Fruit fly (Drosophila melanogaster) whole organism, embryonic: ENCODE data around the gene capu.

Source experiments
- Atf-2 ChIP-seq: fragments of 200-800 bp; sonication (Bioruptor generic); optimal IDR thresholded peaks from 2 replicates; lab custom pipeline; 2016; ENCODE audit warnings: missing biosample characterization, missing genetic modification characterization
- B-H1 ChIP-seq: fragments of 200-800 bp; sonication (Bioruptor generic); IDR thresholded peaks from 3 replicates; pipeline ENCODE4 v1.3.6; 2022; ENCODE audit warnings: missing biosample characterization, missing genetic modification characterization
- CG10209 ChIP-seq: fragments of 200-800 bp; sonication (Bioruptor generic); optimal IDR thresholded peaks from 3 replicates; lab custom pipeline; 2017; ENCODE audit warnings: missing biosample characterization, mild to moderate bottlenecking, missing genetic modification characterization, missing genetic modification reagents
- CG10267 ChIP-seq: fragments of 200-800 bp; sonication (Bioruptor generic); optimal IDR thresholded peaks from 2 replicates; lab custom pipeline; 2018; ENCODE audit warnings: missing biosample characterization, mild to moderate bottlenecking, missing genetic modification characterization, moderate library complexity
- CG12104 ChIP-seq: fragments of 200-800 bp; sonication (Bioruptor generic); optimal IDR thresholded peaks from 3 replicates; lab custom pipeline; 2016; ENCODE audit warnings: missing biosample characterization, missing genetic modification characterization
- CG12659 ChIP-seq: fragments of 200-800 bp; sonication (Bioruptor generic); optimal IDR thresholded peaks from 3 replicates; lab custom pipeline; 2017; ENCODE audit warnings: mild to moderate bottlenecking, missing biosample characterization, missing genetic modification reagents, missing genetic modification characterization
- CG12744 ChIP-seq: fragments of 200-800 bp; sonication (Bioruptor generic); optimal IDR thresholded peaks from 2 replicates; lab custom pipeline; 2016; ENCODE audit warnings: missing biosample characterization, missing genetic modification characterization
- CG1602 ChIP-seq: fragments of 200-800 bp; sonication (Bioruptor generic); optimal IDR thresholded peaks from 3 replicates; lab custom pipeline; 2016; ENCODE audit warnings: missing biosample characterization, missing genetic modification characterization
- CG17328 ChIP-seq: fragments of 200-800 bp; sonication (Bioruptor generic); IDR thresholded peaks from 2 replicates; pipeline ENCODE4 v1.3.6; 2022; ENCODE audit warnings: missing biosample characterization, missing genetic modification characterization
- CG17912 ChIP-seq: fragments of 200-800 bp; sonication (Bioruptor generic); optimal IDR thresholded peaks from 2 replicates; lab custom pipeline; 2018; ENCODE audit warnings: missing biosample characterization, mild to moderate bottlenecking, missing genetic modification characterization
- CG18262 ChIP-seq: fragments of 200-800 bp; optimal IDR thresholded peaks from 3 replicates; lab custom pipeline; 2019; ENCODE audit warnings: missing biosample characterization, mild to moderate bottlenecking, missing genetic modification characterization, moderate library complexity
- CG2199 ChIP-seq: fragments of 200-800 bp; sonication (Bioruptor generic); IDR thresholded peaks from 3 replicates; pipeline ENCODE4 v1.3.6; 2022; ENCODE audit warnings: missing biosample characterization, missing genetic modification characterization
- CG2889 ChIP-seq: fragments of 200-800 bp; sonication (Bioruptor generic); IDR thresholded peaks from 3 replicates; pipeline ENCODE4 v1.3.6; 2022; ENCODE audit warnings: missing biosample characterization, missing genetic modification characterization
- CG31441 ChIP-seq: fragments of 200-800 bp; sonication (Bioruptor generic); IDR thresholded peaks from 2 replicates; pipeline ENCODE4 v1.3.6; 2022; ENCODE audit warnings: missing biosample characterization, missing genetic modification characterization
- CG4360 ChIP-seq: fragments of 200-800 bp; sonication (Bioruptor generic); IDR thresholded peaks from 2 replicates; pipeline ENCODE4 v1.3.6; 2022; ENCODE audit warnings: missing biosample characterization, missing genetic modification characterization
- CG4424 ChIP-seq: fragments of 200-800 bp; sonication (Bioruptor generic); optimal IDR thresholded peaks from 3 replicates; lab custom pipeline; 2016; ENCODE audit warnings: missing biosample characterization, missing genetic modification characterization
- CG6813 ChIP-seq: fragments of 200-800 bp; sonication (Bioruptor generic); optimal IDR thresholded peaks from 2 replicates; lab custom pipeline; 2017; ENCODE audit warnings: missing biosample characterization, missing genetic modification characterization, mild to moderate bottlenecking, moderate library complexity, missing genetic modification reagents
- CG7271 ChIP-seq: fragments of 200-800 bp; sonication (Bioruptor generic); optimal IDR thresholded peaks from 2 replicates; lab custom pipeline; 2018; ENCODE audit warnings: missing biosample characterization, mild to moderate bottlenecking, missing genetic modification characterization, moderate library complexity
- CG7556 ChIP-seq: fragments of 200-800 bp; sonication (Bioruptor generic); optimal IDR thresholded peaks from 2 replicates; lab custom pipeline; 2017; ENCODE audit warnings: missing biosample characterization, mild to moderate bottlenecking, missing genetic modification characterization
- CG8478 ChIP-seq: fragments of >200 bp; optimal IDR thresholded peaks from 2 replicates; lab custom pipeline; 2018
- CG8765 ChIP-seq: fragments of 200-800 bp; sonication (Bioruptor generic); IDR thresholded peaks from 2 replicates; pipeline ENCODE4 v1.3.6; 2022; ENCODE audit warnings: missing biosample characterization, missing genetic modification characterization
- D19A ChIP-seq: fragments of 200-800 bp; optimal IDR thresholded peaks from 3 replicates; lab custom pipeline; 2019; ENCODE audit warnings: missing biosample characterization, mild to moderate bottlenecking, missing genetic modification characterization, moderate library complexity
- Ets65A ChIP-seq: fragments of 200-800 bp; sonication (Bioruptor generic); peaks from one replicate; lab custom pipeline; 2016; ENCODE audit warnings: missing biosample characterization, missing genetic modification characterization
- GATAe ChIP-seq: fragments of 200-800 bp; sonication (Bioruptor generic); conservative IDR thresholded peaks from 2 replicates; pipeline ENCODE4 v1.3.6; 2022; ENCODE audit warnings: missing biosample characterization, missing genetic modification characterization
- NC2β ChIP-seq: fragments of 200-800 bp; sonication (Bioruptor generic); optimal IDR thresholded peaks from 2 replicates; lab custom pipeline; 2016; ENCODE audit warnings: missing biosample characterization, missing genetic modification characterization
- Neu2 ChIP-seq: fragments of 200-800 bp; sonication (Bioruptor generic); optimal IDR thresholded peaks from 3 replicates; lab custom pipeline; 2016; ENCODE audit warnings: missing biosample characterization, missing genetic modification characterization, borderline replicate concordance
- Pdp1 ChIP-seq, 2 experiments: fragments of 200-800 bp; sonication (Bioruptor generic); optimal IDR thresholded peaks; 3 replicates each; lab custom pipeline; 2016; ENCODE audit warnings: missing biosample characterization in 2 of 2, missing genetic modification characterization in 2 of 2, mild to moderate bottlenecking in 1 of 2, moderate library complexity in 1 of 2
- Rx ChIP-seq: fragments of 200-800 bp; sonication (Bioruptor generic); IDR thresholded peaks from 2 replicates; pipeline ENCODE4 v1.3.6; 2022; ENCODE audit warnings: missing biosample characterization, missing genetic modification characterization
- al ChIP-seq: fragments of 200-800 bp; sonication (Bioruptor generic); IDR thresholded peaks from 2 replicates; pipeline ENCODE4 v1.3.6; 2022; ENCODE audit warnings: missing biosample characterization, missing genetic modification characterization
- az2 ChIP-seq: fragments of 200-800 bp; sonication (Bioruptor generic); optimal IDR thresholded peaks from 3 replicates; lab custom pipeline; 2016; ENCODE audit warnings: missing biosample characterization, missing genetic modification characterization
- cg ChIP-seq: fragments of 200-800 bp; sonication (Bioruptor generic); optimal IDR thresholded peaks from 3 replicates; lab custom pipeline; 2019; ENCODE audit warnings: missing biosample characterization, mild to moderate bottlenecking, missing genetic modification characterization, moderate library complexity
- chn ChIP-seq: fragments of 200-800 bp; sonication (Bioruptor generic); optimal IDR thresholded peaks from 2 replicates; lab custom pipeline; 2016; ENCODE audit warnings: missing biosample characterization, missing genetic modification characterization
- crc ChIP-seq: fragments of 200-800 bp; sonication (Bioruptor generic); optimal IDR thresholded peaks from 2 replicates; lab custom pipeline; 2016; ENCODE audit warnings: missing biosample characterization, missing genetic modification characterization
- dmrt11E ChIP-seq: fragments of 200-800 bp; sonication (Bioruptor generic); optimal IDR thresholded peaks from 3 replicates; lab custom pipeline; 2018; ENCODE audit warnings: missing biosample characterization, mild to moderate bottlenecking, missing genetic modification characterization, moderate library complexity
- en ChIP-seq: fragments of 200-800 bp; sonication (Bioruptor generic); optimal IDR thresholded peaks from 2 replicates; lab custom pipeline; 2016; ENCODE audit warnings: missing biosample characterization, missing genetic modification characterization
- insv ChIP-seq, 2 experiments: fragments of 200-800 bp; sonication (Bioruptor generic); optimal IDR thresholded peaks; 3 replicates each; lab custom pipeline; 2016 to 2018; ENCODE audit warnings: missing biosample characterization in 2 of 2, missing genetic modification characterization in 2 of 2
- jing ChIP-seq: fragments of 200-800 bp; sonication (Bioruptor generic); optimal IDR thresholded peaks from 2 replicates; lab custom pipeline; 2018; ENCODE audit warnings: missing biosample characterization, mild to moderate bottlenecking, missing genetic modification characterization
- klu ChIP-seq: fragments of 200-800 bp; sonication (Bioruptor generic); IDR thresholded peaks from 2 replicates; pipeline ENCODE4 v1.3.6; 2022; ENCODE audit warnings: missing biosample characterization, missing genetic modification characterization
- lmd ChIP-seq: fragments of 200-800 bp; sonication (Bioruptor generic); IDR thresholded peaks from 2 replicates; pipeline ENCODE4 v1.3.6; 2022; ENCODE audit warnings: missing biosample characterization, missing genetic modification characterization
- lov ChIP-seq, 2 experiments: fragments of 200-800 bp in 1 of 2; fragments of >200 bp in 1 of 2; sonication (Bioruptor generic) in 1 of 2; IDR thresholded peaks in 1 of 2; optimal IDR thresholded peaks in 1 of 2; 2 replicates in 1 of 2; 3 replicates in 1 of 2; pipeline versions ENCODE4 v1.3.6 to Lab custom; 2017 to 2022; ENCODE audit warnings: missing biosample characterization in 1 of 2, missing genetic modification characterization in 1 of 2
- mam ChIP-seq: fragments of 200-800 bp; sonication (Bioruptor generic); optimal IDR thresholded peaks from 3 replicates; lab custom pipeline; 2016; ENCODE audit warnings: missing biosample characterization, missing genetic modification characterization
- p53 ChIP-seq: fragments of 200-800 bp; sonication (Bioruptor generic); optimal IDR thresholded peaks from 2 replicates; lab custom pipeline; 2016; ENCODE audit warnings: missing biosample characterization, missing genetic modification characterization
- phol ChIP-seq: fragments of 200-800 bp; sonication (Bioruptor generic); optimal IDR thresholded peaks from 3 replicates; lab custom pipeline; 2018; ENCODE audit warnings: missing biosample characterization, mild to moderate bottlenecking, missing genetic modification characterization, moderate library complexity
- row ChIP-seq: fragments of 200-800 bp; sonication (Bioruptor generic); IDR thresholded peaks from 3 replicates; pipeline ENCODE4 v1.3.6; 2022; ENCODE audit warnings: missing biosample characterization, missing genetic modification characterization
- slp2 ChIP-seq: fragments of 200-800 bp; sonication (Bioruptor generic); optimal IDR thresholded peaks from 2 replicates; lab custom pipeline; 2016; ENCODE audit warnings: missing biosample characterization, missing genetic modification characterization
- stwl ChIP-seq: fragments of 200-800 bp; sonication (Bioruptor generic); optimal IDR thresholded peaks from 3 replicates; lab custom pipeline; 2018; ENCODE audit warnings: missing biosample characterization, mild to moderate bottlenecking, missing genetic modification characterization, moderate library complexity
- trh ChIP-seq: fragments of 200-800 bp; sonication (Bioruptor generic); optimal IDR thresholded peaks from 2 replicates; lab custom pipeline; 2016; ENCODE audit warnings: missing biosample characterization, missing genetic modification characterization
- ttk ChIP-seq: fragments of 200-800 bp; sonication (Bioruptor generic); IDR thresholded peaks from 2 replicates; pipeline ENCODE4 v2.1.2; 2022; ENCODE audit warnings: missing biosample characterization, missing genetic modification characterization
- tup ChIP-seq: fragments of 200-800 bp; sonication (Bioruptor generic); optimal IDR thresholded peaks from 2 replicates; lab custom pipeline; 2016; ENCODE audit warnings: missing biosample characterization, mild to moderate bottlenecking, missing genetic modification characterization, moderate library complexity
- twi ChIP-seq: fragments of 200-800 bp; optimal IDR thresholded peaks from 2 replicates; lab custom pipeline; 2019; ENCODE audit warnings: missing biosample characterization, mild to moderate bottlenecking, missing genetic modification characterization, moderate library complexity
- vnd ChIP-seq: fragments of 200-800 bp; sonication (Bioruptor generic); IDR thresholded peaks from 3 replicates; pipeline ENCODE4 v1.3.6; 2022; ENCODE audit warnings: missing biosample characterization, missing genetic modification characterization; ENCODE audit not compliant: partially characterized antibody

capu gene

DNA sequence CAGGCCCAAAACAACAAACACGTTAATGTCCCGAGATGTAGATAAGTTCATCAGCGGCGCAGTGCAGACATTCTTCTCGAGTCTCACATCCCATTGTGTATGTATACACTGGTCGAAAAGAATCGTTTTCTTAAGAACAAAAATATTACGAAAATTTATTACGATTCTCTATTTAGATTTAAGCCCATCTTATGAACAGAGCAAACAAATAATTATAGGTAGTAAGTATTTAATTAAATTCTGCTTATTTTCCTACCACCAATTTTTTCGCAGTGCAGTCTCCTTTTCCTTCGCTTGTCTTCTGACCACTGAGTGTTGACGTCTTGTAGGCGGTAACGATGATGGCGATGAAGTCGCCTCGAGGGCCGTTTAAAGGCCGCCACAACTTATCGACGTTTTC is 41.3 kb downstream of the capu start (continued):
- TF ChIP-seq B-H1 (GFP tag; lab: Robert Waterston, UW): no peak
- TF ChIP-seq phol: peak; percentile 52
- TF ChIP-seq p53 (GFP tag; lab: Kevin White, UChicago): no peak
- peak; percentile 41; the same call in 1 of the 2 replicates for TF ChIP-seq CG31441 (GFP tag; lab: Robert Waterston, UW)
- no peak for TF ChIP-seq CG8478 (lab: Kevin White, UChicago)
- peak; percentile 29 for TF ChIP-seq Rx
- TF ChIP-seq row (GFP tag; lab: Robert Waterston, UW): peak; percentile 69
- peak; percentile 14 for TF ChIP-seq crc
- peak; percentile 74 for TF ChIP-seq CG17328 (GFP tag; lab: Robert Waterston, UW)
- peak; percentile 24 for TF ChIP-seq mam (GFP tag; lab: Kevin White, UChicago)
- peak; percentile 23 for TF ChIP-seq CG7556
- TF ChIP-seq CG7271: peak; percentile 71
- TF ChIP-seq CG6813: peak; percentile 33
- peak; percentile 18 to 30 for TF ChIP-seq Pdp1 (GFP tag; optimal IDR thresholded peaks at IDR 0.05; lab: Kevin White, UChicago)
- no peak for TF ChIP-seq insv (GFP tag; optimal IDR thresholded peaks at IDR 0.05; lab: Kevin White, UChicago)
- peak; percentile 84 for TF ChIP-seq Neu2 (GFP tag; lab: Kevin White, UChicago)
- no peak for TF ChIP-seq jing (GFP tag; lab: Kevin White, UChicago)
- TF ChIP-seq en (GFP tag; lab: Kevin White, UChicago): peak; percentile 36
- peak; percentile 19 for TF ChIP-seq CG12744 (GFP tag; lab: Kevin White, UChicago)
- peak; percentile 76 for TF ChIP-seq CG4360 (GFP tag; lab: Robert Waterston, UW)
- TF ChIP-seq CG18262: peak; percentile 70
- TF ChIP-seq GATAe (GFP tag; lab: Robert Waterston, UW): no peak
- peak; percentile 34 for TF ChIP-seq twi (tag; lab: Kevin White, UChicago)
- no peak for TF ChIP-seq CG12104
- TF ChIP-seq NC2β: peak; percentile 72
- TF ChIP-seq lmd (GFP tag; lab: Robert Waterston, UW): peak; percentile 27; the same call in 1 of the 2 replicates
- TF ChIP-seq cg (GFP tag; lab: Kevin White, UChicago): no peak
- TF ChIP-seq ttk (GFP tag; lab: Robert Waterston, UW): no peak
- TF ChIP-seq klu (GFP tag; lab: Robert Waterston, UW): no peak
- TF ChIP-seq CG8765: peak; percentile 80
- peak; percentile 5 for TF ChIP-seq slp2 (GFP tag; lab: Kevin White, UChicago)
- peak; percentile 89 for TF ChIP-seq dmrt11E (tag; lab: Kevin White, UChicago)
- peak; percentile 70 for TF ChIP-seq chn (GFP tag; lab: Kevin White, UChicago)
- no peak for TF ChIP-seq CG12659 (GFP tag; lab: Kevin White, UChicago)
- peak; percentile 8 for TF ChIP-seq stwl (tag; lab: Kevin White, UChicago)
- no peak for TF ChIP-seq vnd (GFP tag; lab: Robert Waterston, UW)
- TF ChIP-seq az2 (GFP tag; lab: Kevin White, UChicago): peak; percentile 45
- no peak for TF ChIP-seq lov (optimal IDR thresholded peaks at IDR 0.05; lab: Kevin White, UChicago)
- 0 out of 3 replicates have a peak, but pooled peaks have one; percentile 33 for TF ChIP-seq lov (GFP tag; IDR thresholded peaks at IDR 0.05; lab: Robert Waterston, UW)
- peak; percentile 21 for TF ChIP-seq trh (GFP tag; lab: Kevin White, UChicago)
- no peak for TF ChIP-seq tup (GFP tag; lab: Kevin White, UChicago)
- peak; percentile 48 for TF ChIP-seq CG10209 (GFP tag; lab: Kevin White, UChicago)
- no peak for TF ChIP-seq CG17912 (GFP tag; lab: Kevin White, UChicago)
- peak; percentile 65 for TF ChIP-seq Ets65A (GFP tag; lab: Kevin White, UChicago)
- TF ChIP-seq Atf-2: peak; percentile 60
- TF ChIP-seq CG1602 (GFP tag; lab: Kevin White, UChicago): peak; percentile 61
- TF ChIP-seq CG2889: no peak
- TF ChIP-seq D19A: peak; percentile 30
- TF ChIP-seq CG4424: peak; percentile 43
- TF ChIP-seq al (GFP tag; lab: Robert Waterston, UW): no peak
- TF ChIP-seq CG2199 (GFP tag; lab: Robert Waterston, UW): peak; percentile 43; the same call in 1 of the 3 replicates
- TF ChIP-seq CG10267 (tag; lab: Kevin White, UChicago): peak; percentile 77
